Fruit fly (Drosophila melanogaster) whole organism, wandering third instar larva: ENCODE data around the gene CG16959.

ENCODE experiments used
- Dfd ChIP-seq: fragments of >200 bp; optimal IDR thresholded peaks from 2 replicates; lab custom pipeline; 2017; ENCODE audit warnings: missing biosample characterization, missing genetic modification characterization
- Rel ChIP-seq, 2 experiments: fragments of 200-800 bp; sonication (Bioruptor generic) in 1 of 2; optimal IDR thresholded peaks; 2 replicates in 1 of 2; 3 replicates in 1 of 2; lab custom pipeline; 2016 to 2019; ENCODE audit warnings: mild to moderate bottlenecking in 2 of 2, missing biosample characterization in 2 of 2, missing genetic modification characterization in 2 of 2, moderate library complexity in 1 of 2
- Vsx2 ChIP-seq: fragments of 200-300, 225-300 bp; sonication (Bioruptor generic); optimal IDR thresholded peaks from 2 replicates; lab custom pipeline; 2018; ENCODE audit warnings: missing biosample characterization, missing genetic modification characterization; ENCODE audit not compliant: partially characterized antibody
- dl ChIP-seq, 2 experiments: fragments of 175-275, 200-275 bp in 1 of 2; fragments of 200-275 bp in 1 of 2; sonication (Bioruptor generic); optimal IDR thresholded peaks; lab custom pipeline; 2018; ENCODE audit warnings: mild to moderate bottlenecking in 2 of 2, missing biosample characterization in 2 of 2, missing genetic modification characterization in 2 of 2, moderate library complexity in 2 of 2; ENCODE audit not compliant: partially characterized antibody in 2 of 2, insufficient read depth in 1 of 2
- h ChIP-seq: fragments of 200-800 bp; sonication (Bioruptor generic); optimal IDR thresholded peaks from 3 replicates; lab custom pipeline; 2016; ENCODE audit warnings: missing biosample characterization, mild to moderate bottlenecking, missing genetic modification characterization
- pan ChIP-seq: fragments of >200 bp; optimal IDR thresholded peaks from 2 replicates; lab custom pipeline; 2017

dm6 chr3L:15169010-15169409 lies 43.9 kb upstream of the CG16959 start:
- TF ChIP-seq dl (GFP tag; optimal IDR thresholded peaks at IDR 0.05; lab: Kevin White, UChicago; ENCODE audit: insufficient read depth in 1 of 2, partially characterized antibody in 2 of 2) (no peak), pan (lab: Kevin White, UChicago) (no peak), Rel (GFP tag; optimal IDR thresholded peaks at IDR 0.05; lab: Kevin White, UChicago) (no peak), Rel (tag; optimal IDR thresholded peaks at IDR 0.05; lab: Kevin White, UChicago) (no peak), h (GFP tag; lab: Kevin White, UChicago) (no peak), Vsx2 (no peak), Dfd (GFP tag; lab: Kevin White, UChicago) (peak; percentile 24)
